Fruit fly (Drosophila melanogaster) whole organism, embryonic: ENCODE measurements around the gene crq.
A peak's percentile ranks its signal among the peaks of the same experiment; 100 is the strongest.

ENCODE experiments used
- Abd-B ChIP-seq: fragments of 200-800 bp; sonication (Bioruptor generic); optimal IDR thresholded peaks from 2 replicates; lab custom pipeline; 2018; ENCODE audit warnings: missing biosample characterization, mild to moderate bottlenecking, missing genetic modification characterization, moderate library complexity
- Adf1 ChIP-seq: fragments of 200-800 bp; sonication (Bioruptor generic); IDR thresholded peaks from 2 replicates; pipeline ENCODE4 v1.3.6; 2022; ENCODE audit warnings: missing biosample characterization, missing genetic modification characterization
- Atf-2 ChIP-seq: fragments of 200-800 bp; sonication (Bioruptor generic); optimal IDR thresholded peaks from 2 replicates; lab custom pipeline; 2016; ENCODE audit warnings: missing biosample characterization, missing genetic modification characterization
- BEAF-32 ChIP-seq: fragments of 200-800 bp; sonication (Bioruptor generic); optimal IDR thresholded peaks from 3 replicates; lab custom pipeline; 2017; ENCODE audit warnings: missing biosample characterization, missing genetic modification characterization, mild to moderate bottlenecking, moderate library complexity, missing genetic modification reagents
- Bteb2 ChIP-seq: fragments of 200-800 bp; sonication (Bioruptor generic); optimal IDR thresholded peaks from 2 replicates; lab custom pipeline; 2016; ENCODE audit warnings: missing biosample characterization, missing genetic modification characterization
- CG11093 ChIP-seq: fragments of 200-800 bp; sonication (Bioruptor generic); IDR thresholded peaks from 3 replicates; pipeline ENCODE4 v1.3.6; 2022; ENCODE audit warnings: missing biosample characterization, missing genetic modification characterization
- CG12155 ChIP-seq: fragments of 200-800 bp; sonication (Bioruptor generic); optimal IDR thresholded peaks from 3 replicates; lab custom pipeline; 2016; ENCODE audit warnings: missing biosample characterization, missing genetic modification characterization
- CG13624 ChIP-seq: fragments of 200-800 bp; sonication (Bioruptor generic); optimal IDR thresholded peaks from 2 replicates; lab custom pipeline; 2016; ENCODE audit warnings: missing biosample characterization, missing genetic modification characterization
- CG14667 ChIP-seq: fragments of 200-800 bp; sonication (Bioruptor generic); IDR thresholded peaks from 2 replicates; pipeline ENCODE4 v1.3.6; 2022; ENCODE audit warnings: missing biosample characterization, missing genetic modification characterization
- CG16779 ChIP-seq: fragments of 200-800 bp; sonication (Bioruptor generic); IDR thresholded peaks from 2 replicates; pipeline ENCODE4 v1.3.6; 2022; ENCODE audit warnings: missing biosample characterization, missing genetic modification characterization
- CG16815 ChIP-seq: fragments of 200-800 bp; sonication (Bioruptor generic); optimal IDR thresholded peaks from 3 replicates; lab custom pipeline; 2017; ENCODE audit warnings: missing biosample characterization, mild to moderate bottlenecking, missing genetic modification characterization
- CG17612 ChIP-seq: fragments of 200-800 bp; sonication (Bioruptor generic); IDR thresholded peaks from 2 replicates; pipeline ENCODE4 v1.3.6; 2022; ENCODE audit warnings: missing biosample characterization, missing genetic modification characterization
- CG18476 ChIP-seq: fragments of 200-800 bp; sonication (Bioruptor generic); optimal IDR thresholded peaks from 2 replicates; lab custom pipeline; 2016; ENCODE audit warnings: missing biosample characterization, mild to moderate bottlenecking, missing genetic modification characterization
- CG30020 ChIP-seq: fragments of 200-800 bp; optimal IDR thresholded peaks from 2 replicates; lab custom pipeline; 2019; ENCODE audit warnings: missing biosample characterization, mild to moderate bottlenecking, missing genetic modification characterization, moderate library complexity
- CG31441 ChIP-seq: fragments of 200-800 bp; sonication (Bioruptor generic); IDR thresholded peaks from 2 replicates; pipeline ENCODE4 v1.3.6; 2022; ENCODE audit warnings: missing biosample characterization, missing genetic modification characterization
- CG3847 ChIP-seq: fragments of 200-800 bp; sonication (Bioruptor generic); IDR thresholded peaks from 2 replicates; pipeline ENCODE4 v1.3.6; 2022; ENCODE audit warnings: missing biosample characterization, missing genetic modification characterization
- CG3995 ChIP-seq: fragments of 200-800 bp; sonication (Bioruptor generic); optimal IDR thresholded peaks from 3 replicates; lab custom pipeline; 2016; ENCODE audit warnings: missing biosample characterization, missing genetic modification characterization
- CG6175 ChIP-seq: fragments of 200-800 bp; sonication (Bioruptor generic); IDR thresholded peaks from 3 replicates; pipeline ENCODE4 v1.3.6; 2022; ENCODE audit warnings: missing biosample characterization, missing genetic modification characterization
- CG6654 ChIP-seq: fragments of 200-800 bp; sonication (Bioruptor generic); optimal IDR thresholded peaks from 2 replicates; lab custom pipeline; 2017; ENCODE audit warnings: missing biosample characterization, mild to moderate bottlenecking, missing genetic modification characterization
- CrebB ChIP-seq: fragments of 200-800 bp; sonication (Bioruptor generic); optimal IDR thresholded peaks from 3 replicates; lab custom pipeline; 2018; ENCODE audit warnings: missing biosample characterization, mild to moderate bottlenecking, missing genetic modification characterization
- D19B ChIP-seq: fragments of 200-800 bp; sonication (Bioruptor generic); optimal IDR thresholded peaks from 2 replicates; lab custom pipeline; 2017; ENCODE audit warnings: missing biosample characterization, mild to moderate bottlenecking, missing genetic modification characterization
- Dbx ChIP-seq: fragments of 200-800 bp; sonication (Bioruptor generic); IDR thresholded peaks from 3 replicates; pipeline ENCODE4 v1.3.6; 2022; ENCODE audit warnings: missing biosample characterization, missing genetic modification characterization
- Deaf1 ChIP-seq: fragments of 200-800 bp; optimal IDR thresholded peaks from 3 replicates; lab custom pipeline; 2019; ENCODE audit warnings: missing biosample characterization, mild to moderate bottlenecking, missing genetic modification characterization, moderate library complexity
- Dip2 ChIP-seq: fragments of 200-800 bp; sonication (Bioruptor generic); IDR thresholded peaks from 2 replicates; pipeline ENCODE4 v1.3.6; 2022; ENCODE audit warnings: missing biosample characterization, missing genetic modification characterization
- Dp ChIP-seq: fragments of 200-800 bp; sonication (Bioruptor generic); optimal IDR thresholded peaks from 2 replicates; lab custom pipeline; 2018; ENCODE audit warnings: missing biosample characterization, mild to moderate bottlenecking, missing genetic modification characterization, moderate library complexity
- Fer3 ChIP-seq: fragments of 200-800 bp; sonication (Bioruptor generic); optimal IDR thresholded peaks from 2 replicates; lab custom pipeline; 2018; ENCODE audit warnings: missing biosample characterization, mild to moderate bottlenecking, missing genetic modification characterization, moderate library complexity
- GATAe ChIP-seq: fragments of 200-800 bp; sonication (Bioruptor generic); conservative IDR thresholded peaks from 2 replicates; pipeline ENCODE4 v1.3.6; 2022; ENCODE audit warnings: missing biosample characterization, missing genetic modification characterization
- Gsc ChIP-seq: fragments of 200-800 bp; sonication (Bioruptor generic); IDR thresholded peaks from 2 replicates; pipeline ENCODE4 v1.3.6; 2022; ENCODE audit warnings: missing biosample characterization, missing genetic modification characterization
- MBD-R2 ChIP-seq: fragments of 200-800 bp; sonication (Bioruptor generic); IDR thresholded peaks from 2 replicates; pipeline ENCODE4 v1.3.6; 2022; ENCODE audit warnings: missing biosample characterization, missing genetic modification characterization
- Mes4 ChIP-seq: fragments of 200-800 bp; sonication (Bioruptor generic); optimal IDR thresholded peaks from 2 replicates; lab custom pipeline; 2016; ENCODE audit warnings: missing biosample characterization, missing genetic modification characterization
- Neu2 ChIP-seq: fragments of 200-800 bp; sonication (Bioruptor generic); optimal IDR thresholded peaks from 3 replicates; lab custom pipeline; 2016; ENCODE audit warnings: missing biosample characterization, missing genetic modification characterization, borderline replicate concordance
- Oli ChIP-seq: fragments of 200-800 bp; sonication (Bioruptor generic); optimal IDR thresholded peaks from 2 replicates; lab custom pipeline; 2018; ENCODE audit warnings: missing biosample characterization, mild to moderate bottlenecking, missing genetic modification characterization, moderate library complexity
- Ptx1 ChIP-seq: fragments of 200-800 bp; sonication (Bioruptor generic); IDR thresholded peaks from 2 replicates; pipeline ENCODE4 v1.3.6; 2022; ENCODE audit warnings: missing biosample characterization, missing genetic modification characterization
- Rx ChIP-seq: fragments of 200-800 bp; sonication (Bioruptor generic); IDR thresholded peaks from 2 replicates; pipeline ENCODE4 v1.3.6; 2022; ENCODE audit warnings: missing biosample characterization, missing genetic modification characterization
- abd-A ChIP-seq: fragments of 200-800 bp; sonication (Bioruptor generic); optimal IDR thresholded peaks from 3 replicates; lab custom pipeline; 2019; ENCODE audit warnings: missing biosample characterization, mild to moderate bottlenecking, missing genetic modification characterization, moderate library complexity
- ash1 ChIP-seq: fragments of 200-800 bp; sonication (Bioruptor generic); optimal IDR thresholded peaks from 2 replicates; lab custom pipeline; 2018; ENCODE audit warnings: missing biosample characterization, mild to moderate bottlenecking, missing genetic modification characterization
- bcd ChIP-seq: fragments of 200-800 bp; sonication (Bioruptor generic); optimal IDR thresholded peaks from 2 replicates; lab custom pipeline; 2017; ENCODE audit warnings: missing biosample characterization, mild to moderate bottlenecking, missing genetic modification characterization
- da ChIP-seq: fragments of 200-800 bp; sonication (Bioruptor generic); optimal IDR thresholded peaks from 2 replicates; lab custom pipeline; 2016; ENCODE audit warnings: missing biosample characterization, missing genetic modification characterization
- danr ChIP-seq: fragments of 200-800 bp; sonication (Bioruptor generic); IDR thresholded peaks from 2 replicates; pipeline ENCODE4 v1.3.6; 2022; ENCODE audit warnings: missing biosample characterization, missing genetic modification characterization
- dpn ChIP-seq, 2 experiments: fragments of 200-800 bp; sonication (Bioruptor generic); optimal IDR thresholded peaks; 3 replicates each; lab custom pipeline; 2016; ENCODE audit warnings: missing biosample characterization in 2 of 2, missing genetic modification characterization in 2 of 2
- en ChIP-seq: fragments of 200-800 bp; sonication (Bioruptor generic); optimal IDR thresholded peaks from 2 replicates; lab custom pipeline; 2016; ENCODE audit warnings: missing biosample characterization, missing genetic modification characterization
- gce ChIP-seq: fragments of 200-800 bp; sonication (Bioruptor generic); IDR thresholded peaks from 3 replicates; pipeline ENCODE4 v1.3.6; 2022; ENCODE audit warnings: missing biosample characterization, missing genetic modification characterization
- gfzf ChIP-seq: fragments of 200-800 bp; sonication (Bioruptor generic); optimal IDR thresholded peaks from 2 replicates; lab custom pipeline; 2016; ENCODE audit warnings: missing biosample characterization, mild to moderate bottlenecking, missing genetic modification characterization, moderate library complexity
- nmo ChIP-seq: fragments of 200-800 bp; sonication (Bioruptor generic); optimal IDR thresholded peaks from 2 replicates; lab custom pipeline; 2018; ENCODE audit warnings: missing biosample characterization, mild to moderate bottlenecking, missing genetic modification characterization, moderate library complexity
- pita ChIP-seq: fragments of 200-800 bp; sonication (Bioruptor generic); optimal IDR thresholded peaks from 2 replicates; lab custom pipeline; 2017; ENCODE audit warnings: missing biosample characterization, mild to moderate bottlenecking, missing genetic modification characterization
- run ChIP-seq: fragments of 200-800 bp; sonication (Bioruptor generic); optimal IDR thresholded peaks from 3 replicates; lab custom pipeline; 2018; ENCODE audit warnings: missing biosample characterization, mild to moderate bottlenecking, missing genetic modification characterization
- sens-2 ChIP-seq: fragments of 200-800 bp; sonication (Bioruptor generic); IDR thresholded peaks from 2 replicates; pipeline ENCODE4 v1.3.6; 2022; ENCODE audit warnings: missing biosample characterization, missing genetic modification characterization
- seq ChIP-seq: fragments of 200-800 bp; sonication (Bioruptor generic); IDR thresholded peaks from 2 replicates; pipeline ENCODE4 v1.3.6; 2022; ENCODE audit warnings: missing biosample characterization, missing genetic modification characterization
- ssp ChIP-seq: fragments of 200-800 bp; sonication (Bioruptor generic); IDR thresholded peaks from 2 replicates; pipeline ENCODE4 v1.3.6; 2022; ENCODE audit warnings: missing biosample characterization, missing genetic modification characterization
- stwl ChIP-seq: fragments of 200-800 bp; sonication (Bioruptor generic); optimal IDR thresholded peaks from 3 replicates; lab custom pipeline; 2018; ENCODE audit warnings: missing biosample characterization, mild to moderate bottlenecking, missing genetic modification characterization, moderate library complexity
- tgo ChIP-seq: fragments of 200-800 bp; sonication (Bioruptor generic); IDR thresholded peaks from 3 replicates; pipeline ENCODE4 v1.3.6; 2022; ENCODE audit warnings: missing biosample characterization, missing genetic modification characterization
- unpg ChIP-seq: fragments of 200-800 bp; sonication (Bioruptor generic); optimal IDR thresholded peaks from 3 replicates; lab custom pipeline; 2018; ENCODE audit warnings: missing biosample characterization, mild to moderate bottlenecking, missing genetic modification characterization, moderate library complexity
- usp ChIP-seq: fragments of >200 bp; optimal IDR thresholded peaks from 2 replicates; lab custom pipeline; 2017; ENCODE audit warnings: missing biosample characterization, missing genetic modification characterization

crq gene

dm6 chr2L:471021-471479 is 18.2 kb upstream of the crq start (continued):
- TF ChIP-seq Ptx1 (GFP tag; lab: Robert Waterston, UW) (0 out of 2 replicates have a peak, but pooled peaks have one; percentile 79), CG18476 (GFP tag; lab: Kevin White, UChicago) (no peak), CrebB (tag; lab: Kevin White, UChicago) (no peak), CG17612 (GFP tag; lab: Robert Waterston, UW) (no peak), CG14667 (GFP tag; lab: Robert Waterston, UW) (no peak), CG6654 (peak; percentile 27), danr (GFP tag; lab: Robert Waterston, UW) (no peak), D19B (GFP tag; lab: Kevin White, UChicago) (no peak), ash1 (no peak), MBD-R2 (GFP tag; lab: Robert Waterston, UW) (no peak), stwl (tag; lab: Kevin White, UChicago) (no peak), CG11093 (no peak), CG31441 (GFP tag; lab: Robert Waterston, UW) (no peak), CG3995 (no peak), GATAe (GFP tag; lab: Robert Waterston, UW) (no peak), Rx (no peak), pita (GFP tag; lab: Kevin White, UChicago) (no peak), Oli (tag; lab: Kevin White, UChicago) (peak; percentile 61), Adf1 (GFP tag; lab: Robert Waterston, UW) (no peak), CG13624 (GFP tag; lab: Kevin White, UChicago) (no peak), run (tag; lab: Kevin White, UChicago) (peak; percentile 68), en (GFP tag; lab: Kevin White, UChicago) (no peak), sens-2 (GFP tag; lab: Robert Waterston, UW) (no peak), BEAF-32 (GFP tag; lab: Kevin White, UChicago) (no peak), gce (GFP tag; lab: Robert Waterston, UW) (no peak), da (no peak), Mes4 (GFP tag; lab: Kevin White, UChicago) (no peak), Fer3 (tag; lab: Kevin White, UChicago) (peak; percentile 73), seq (GFP tag; lab: Robert Waterston, UW) (no peak), nmo (GFP tag; lab: Kevin White, UChicago) (peak; percentile 76), usp (GFP tag; lab: Kevin White, UChicago) (no peak), Dp (no peak), CG16779 (GFP tag; lab: Robert Waterston, UW) (no peak), CG30020 (tag; lab: Kevin White, UChicago) (no peak), ssp (GFP tag; lab: Robert Waterston, UW) (no peak), CG16815 (peak; percentile 39), Abd-B (GFP tag; lab: Kevin White, UChicago) (peak; percentile 52), Dbx (GFP tag; lab: Robert Waterston, UW) (no peak), Neu2 (GFP tag; lab: Kevin White, UChicago) (no peak), Dip2 (GFP tag; lab: Robert Waterston, UW) (no peak), abd-A (no peak), CG3847 (GFP tag; lab: Robert Waterston, UW) (no peak), unpg (GFP tag; lab: Kevin White, UChicago) (peak; percentile 83), bcd (GFP tag; lab: Kevin White, UChicago) (peak; percentile 53), CG6175 (GFP tag; lab: Robert Waterston, UW) (no peak), Deaf1 (tag; lab: Kevin White, UChicago) (no peak), Atf-2 (no peak), gfzf (GFP tag; lab: Kevin White, UChicago) (no peak), tgo (GFP tag; lab: Robert Waterston, UW) (0 out of 3 replicates have a peak, but pooled peaks have one; percentile 74), dpn (GFP tag; optimal IDR thresholded peaks at IDR 0.05; lab: Kevin White, UChicago) (peak in 1 of 2 experiments; percentile 20), Bteb2 (GFP tag; lab: Kevin White, UChicago) (no peak), CG12155 (peak; percentile 15), Gsc (GFP tag; lab: Robert Waterston, UW) (no peak)
